Worm (Caenorhabditis elegans) whole organism, young adult: ENCODE measurements around the gene F49C5.9.

Experiments used
- B0261.1 ChIP-seq: sonication (generic microtip); optimal IDR thresholded peaks from 2 replicates; lab custom pipeline; 2016; ENCODE audit warnings: mild to moderate bottlenecking, missing genetic modification characterization, moderate library complexity, missing compliant biosample characterization
- B0336.3 ChIP-seq: fragments of 200-800 bp; sonication (Bioruptor generic); IDR thresholded peaks from 2 replicates; pipeline ENCODE4 v1.3.6; 2022; ENCODE audit warnings: missing genetic modification characterization, missing compliant biosample characterization
- C06A6.2 ChIP-seq: fragments of 200-800 bp; sonication (Bioruptor generic); conservative IDR thresholded peaks from 2 replicates; pipeline ENCODE4 v1.3.6; 2022; ENCODE audit warnings: missing genetic modification characterization, missing compliant biosample characterization
- F10E7.11 ChIP-seq: sonication (generic microtip); optimal IDR thresholded peaks from 2 replicates; lab custom pipeline; 2017; ENCODE audit warnings: mild to moderate bottlenecking, missing genetic modification characterization, moderate library complexity, missing compliant biosample characterization
- Y53G8AR.9 ChIP-seq: fragments of 200-800 bp; sonication (Bioruptor generic); conservative IDR thresholded peaks from 2 replicates; pipeline ENCODE4 v1.3.6; 2022; ENCODE audit warnings: missing genetic modification reagents, missing genetic modification characterization, missing compliant biosample characterization
- Y95B8A.8 ChIP-seq: fragments of 200-800 bp; sonication (Bioruptor generic); IDR thresholded peaks from 2 replicates; pipeline ENCODE4 v1.3.6; 2022; ENCODE audit warnings: missing genetic modification reagents, missing genetic modification characterization, missing compliant biosample characterization
- akir-1 ChIP-seq: fragments of 200-800 bp; sonication (Bioruptor generic); optimal IDR thresholded peaks from 2 replicates; lab custom pipeline; 2018; ENCODE audit warnings: mild to moderate bottlenecking, missing genetic modification characterization, moderate library complexity, missing compliant biosample characterization
- athp-1 ChIP-seq: sonication (generic microtip); optimal IDR thresholded peaks from 2 replicates; lab custom pipeline; 2017; ENCODE audit warnings: mild to moderate bottlenecking, missing genetic modification characterization, missing compliant biosample characterization
- attf-3 ChIP-seq: fragments of 200-800 bp; sonication (Bioruptor generic); conservative IDR thresholded peaks from 2 replicates; pipeline ENCODE4 v1.3.6; 2022; ENCODE audit warnings: missing genetic modification reagents, missing genetic modification characterization, missing compliant biosample characterization
- ceh-58 ChIP-seq: fragments of 200-800 bp; sonication (Bioruptor generic); IDR thresholded peaks from 2 replicates; pipeline ENCODE4 v1.3.6; 2022; ENCODE audit warnings: missing genetic modification characterization, missing compliant biosample characterization
- ceh-79 ChIP-seq: sonication (generic microtip); optimal IDR thresholded peaks from 2 replicates; lab custom pipeline; 2017; ENCODE audit warnings: mild to moderate bottlenecking, missing genetic modification characterization, missing compliant biosample characterization
- die-1 ChIP-seq: sonication (generic microtip); optimal IDR thresholded peaks from 2 replicates; lab custom pipeline; 2016; ENCODE audit warnings: missing genotype, mild to moderate bottlenecking, missing genetic modification characterization, missing compliant biosample characterization
- dox-1 ChIP-seq: fragments of 200-800 bp; sonication (Bioruptor generic); IDR thresholded peaks from 2 replicates; pipeline ENCODE4 v1.3.6; 2022; ENCODE audit warnings: missing genetic modification reagents, missing genetic modification characterization, missing compliant biosample characterization
- egrh-3 ChIP-seq: fragments of 200-800 bp; sonication (Bioruptor generic); IDR thresholded peaks from 2 replicates; pipeline ENCODE4 v1.3.6; 2022; ENCODE audit warnings: missing genetic modification reagents, missing genetic modification characterization, missing compliant biosample characterization
- ets-4 ChIP-seq: fragments of 200-800 bp; sonication (Bioruptor generic); optimal IDR thresholded peaks from 2 replicates; lab custom pipeline; 2018; ENCODE audit warnings: mild to moderate bottlenecking, missing genetic modification characterization, missing compliant biosample characterization
- gei-17 ChIP-seq: fragments of 200-800 bp; sonication (Bioruptor generic); optimal IDR thresholded peaks from 2 replicates; lab custom pipeline; 2018; ENCODE audit warnings: mild to moderate bottlenecking, missing genetic modification characterization, missing compliant biosample characterization
- hlh-26 ChIP-seq: fragments of 200-800 bp; sonication (Bioruptor generic); conservative IDR thresholded peaks from 2 replicates; pipeline ENCODE4 v1.3.6; 2022; ENCODE audit warnings: missing genetic modification reagents, missing genetic modification characterization, missing compliant biosample characterization
- hmg-20 ChIP-seq: fragments of 200-800 bp; sonication (Bioruptor generic); IDR thresholded peaks from 2 replicates; pipeline ENCODE4 v1.3.6; 2022; ENCODE audit warnings: missing genetic modification reagents, missing genetic modification characterization, missing compliant biosample characterization
- lag-1 ChIP-seq: fragments of 200-800 bp; sonication (Bioruptor generic); IDR thresholded peaks from 2 replicates; pipeline ENCODE4 v1.3.6; 2022; ENCODE audit warnings: missing genetic modification reagents, missing genetic modification characterization, missing compliant biosample characterization
- let-607 ChIP-seq, 2 experiments: fragments of 200-800 bp in 1 of 2; sonication (Bioruptor generic) in 1 of 2; sonication (generic microtip) in 1 of 2; optimal IDR thresholded peaks; 2 replicates each; lab custom pipeline; 2016 to 2018; ENCODE audit warnings: mild to moderate bottlenecking in 2 of 2, missing compliant biosample characterization in 2 of 2, missing genetic modification characterization in 2 of 2, moderate library complexity in 2 of 2, missing genotype in 1 of 2
- lin-35 ChIP-seq, 3 experiments: fragments of 150-350 bp in 2 of 3; sonication (generic microtip) in 1 of 3; optimal IDR thresholded peaks; 2 replicates each; lab custom pipeline; 2014 to 2018; ENCODE audit warnings: missing biosample characterization in 3 of 3, missing genetic modification characterization in 3 of 3, missing genetic modification reagents in 3 of 3
- lsl-1 ChIP-seq: fragments of 200-800 bp; sonication (Bioruptor generic); optimal IDR thresholded peaks from 2 replicates; lab custom pipeline; 2018; ENCODE audit warnings: mild to moderate bottlenecking, missing genetic modification characterization, moderate library complexity, missing compliant biosample characterization
- madf-10 ChIP-seq: sonication (generic microtip); optimal IDR thresholded peaks from 2 replicates; lab custom pipeline; 2016; ENCODE audit warnings: mild to moderate bottlenecking, missing genetic modification characterization, missing compliant biosample characterization
- madf-3 ChIP-seq: fragments of 200-800 bp; sonication (Bioruptor generic); IDR thresholded peaks from 2 replicates; pipeline ENCODE4 v1.3.6; 2022; ENCODE audit warnings: missing genetic modification reagents, missing genetic modification characterization, missing compliant biosample characterization
- mcd-1 ChIP-seq: fragments of 200-800 bp; sonication (Bioruptor generic); IDR thresholded peaks from 2 replicates; pipeline ENCODE4 v1.3.6; 2022; ENCODE audit warnings: missing genetic modification reagents, missing genetic modification characterization, missing compliant biosample characterization
- nfya-1 ChIP-seq: sonication (generic microtip); optimal IDR thresholded peaks from 2 replicates; lab custom pipeline; 2017; ENCODE audit warnings: antibody characterized with exemption, missing compliant biosample characterization, missing genetic modification characterization, borderline replicate concordance; ENCODE audit not compliant: insufficient read depth
- nfyb-1 ChIP-seq: fragments of 200-800 bp; sonication (Bioruptor generic); IDR thresholded peaks from 2 replicates; pipeline ENCODE4 v1.3.6; 2022; ENCODE audit warnings: missing genetic modification reagents, missing genetic modification characterization, missing compliant biosample characterization
- nhr-120 ChIP-seq: fragments of 200-800 bp; sonication (Bioruptor generic); IDR thresholded peaks from 2 replicates; pipeline ENCODE4 v1.3.6; 2022; ENCODE audit warnings: missing genetic modification characterization, missing compliant biosample characterization
- nhr-27 ChIP-seq: fragments of 200-800 bp; sonication (Bioruptor generic); optimal IDR thresholded peaks from 2 replicates; lab custom pipeline; 2018; ENCODE audit warnings: mild to moderate bottlenecking, missing genetic modification characterization, moderate library complexity, missing compliant biosample characterization
- pbrm-1 ChIP-seq: fragments of 200-800 bp; sonication (Bioruptor generic); IDR thresholded peaks from 2 replicates; pipeline ENCODE4 v1.3.6; 2022; ENCODE audit warnings: missing genetic modification reagents, missing genetic modification characterization, missing compliant biosample characterization
- pha-4 ChIP-seq: fragments of 150-350 bp; sonication (generic microtip); optimal IDR thresholded peaks from 2 replicates; lab custom pipeline; 2014; ENCODE audit warnings: missing biosample characterization, missing genetic modification reagents, missing genetic modification characterization
- snpc-3.4 ChIP-seq: sonication (generic microtip); optimal IDR thresholded peaks from 2 replicates; lab custom pipeline; 2017; ENCODE audit warnings: missing genetic modification characterization, mild to moderate bottlenecking, missing compliant biosample characterization, antibody characterized with exemption, moderate library complexity, missing genotype, missing genetic modification reagents
- somi-1 ChIP-seq: fragments of 200-800 bp; sonication (Bioruptor generic); optimal IDR thresholded peaks from 2 replicates; lab custom pipeline; 2018; ENCODE audit warnings: mild to moderate bottlenecking, missing genetic modification characterization, missing compliant biosample characterization
- unc-62 ChIP-seq: fragments of 150-350 bp; optimal IDR thresholded peaks from 2 replicates; lab custom pipeline; 2014; ENCODE audit warnings: missing biosample characterization, missing genetic modification reagents, missing genetic modification characterization
- zim-3 ChIP-seq: sonication (generic microtip); optimal IDR thresholded peaks from 2 replicates; lab custom pipeline; 2017; ENCODE audit warnings: mild to moderate bottlenecking, missing genetic modification characterization, moderate library complexity, missing compliant biosample characterization
- ztf-26 ChIP-seq: sonication (generic microtip); optimal IDR thresholded peaks from 2 replicates; lab custom pipeline; 2017; ENCODE audit warnings: missing genetic modification characterization, missing compliant biosample characterization
- ztf-28 ChIP-seq: fragments of 200-800 bp; sonication (Bioruptor generic); IDR thresholded peaks from 2 replicates; pipeline ENCODE4 v1.3.6; 2022; ENCODE audit warnings: missing genetic modification reagents, missing genetic modification characterization, missing compliant biosample characterization
- ztf-3 ChIP-seq: fragments of 200-800 bp; sonication (Bioruptor generic); optimal IDR thresholded peaks from 2 replicates; lab custom pipeline; 2018; ENCODE audit warnings: mild to moderate bottlenecking, missing genetic modification characterization, missing compliant biosample characterization

The F49C5.9 gene

ce11 chrII:12511866-12512265 lies 32.6 kb downstream of the F49C5.9 start, which contains the start of gene srh-73:
Gene srh-73 (plus strand): TSS chrII:12512166.
- TF ChIP-seq nfyb-1 (no peak), ets-4 (no peak), nfya-1 (no peak), zim-3 (tag; lab: Kevin White, UChicago) (no peak)

ce11 chrII:12508650-12509049 lies 35.8 kb downstream of the F49C5.9 start, which contains the start of gene srh-67:
Gene srh-67 (plus strand): TSS chrII:12508950.
- TF ChIP-seq pbrm-1 (GFP tag; lab: Robert Waterston, UW) (no peak), nhr-120 (GFP tag; lab: Robert Waterston, UW) (no peak), somi-1 (GFP tag; lab: Kevin White, UChicago) (no peak), hmg-20 (GFP tag; lab: Robert Waterston, UW) (no peak), nhr-27 (tag; lab: Kevin White, UChicago) (no peak), madf-3 (GFP tag; lab: Robert Waterston, UW) (no peak), lin-35 (GFP tag; optimal IDR thresholded peaks at IDR 0.05; lab: Kevin White, UChicago) (no peak), madf-10 (no peak), Y95B8A.8 (no peak), lag-1 (GFP tag; lab: Robert Waterston, UW) (no peak), unc-62 (GFP tag; lab: Kevin White, UChicago) (no peak), Y53G8AR.9 (no peak), athp-1 (tag; lab: Kevin White, UChicago) (no peak), ztf-28 (GFP tag; lab: Robert Waterston, UW) (no peak), B0261.1 (tag; lab: Kevin White, UChicago) (no peak)
- TF ChIP-seq, all 124 proteins: peak for 0

- TF ChIP-seq pha-4 (tag; lab: Kevin White, UChicago) (no peak), Y53G8AR.9 (no peak), F10E7.11 (tag; lab: Kevin White, UChicago) (no peak), akir-1 (no peak), hlh-26 (GFP tag; lab: Robert Waterston, UW) (no peak), mcd-1 (GFP tag; lab: Robert Waterston, UW) (no peak), snpc-3.4 (tag; lab: Kevin White, UChicago) (no peak), ceh-79 (no peak), C06A6.2 (GFP tag; lab: Robert Waterston, UW) (no peak), ztf-3 (GFP tag; lab: Kevin White, UChicago) (no peak), lsl-1 (GFP tag; lab: Kevin White, UChicago) (no peak), B0336.3 (GFP tag; lab: Robert Waterston, UW) (no peak), let-607 (tag; optimal IDR thresholded peaks at IDR 0.05; lab: Kevin White, UChicago) (no peak), pbrm-1 (GFP tag; lab: Robert Waterston, UW) (no peak), dox-1 (GFP tag; lab: Robert Waterston, UW) (no peak), somi-1 (GFP tag; lab: Kevin White, UChicago) (no peak), egrh-3 (GFP tag; lab: Robert Waterston, UW) (no peak), ztf-26 (tag; lab: Kevin White, UChicago) (no peak)
These were observed 37.4 kb downstream of the F49C5.9 start, which contains the start of gene srh-68 for ce11 chrII:12507038-12507437. Gene srh-68 (plus strand): TSS chrII:12507338.

DNA sequence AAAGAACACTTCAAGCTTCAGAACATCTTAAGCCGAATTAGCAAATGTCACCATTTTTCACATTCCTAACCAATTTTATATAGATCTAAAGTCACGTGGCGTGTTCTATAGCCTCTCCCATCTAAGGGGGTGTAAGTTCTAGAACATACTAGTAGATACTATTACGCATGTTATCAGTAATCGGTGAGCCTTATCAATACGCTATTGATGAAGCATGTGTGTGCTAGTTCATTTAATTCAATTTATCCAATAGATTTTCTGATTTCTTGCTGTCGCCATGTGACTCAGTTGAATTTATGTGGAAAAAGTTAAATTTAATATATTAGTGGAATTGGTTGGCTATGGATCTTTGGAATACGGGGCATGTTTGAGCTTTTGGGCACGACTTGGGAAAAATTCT lies 37.9 kb downstream of the F49C5.9 start:
- TF ChIP-seq ceh-58 (GFP tag; lab: Robert Waterston, UW) (no peak), dox-1 (GFP tag; lab: Robert Waterston, UW) (no peak), attf-3 (GFP tag; lab: Robert Waterston, UW) (no peak), gei-17 (GFP tag; lab: Kevin White, UChicago) (no peak), die-1 (tag; lab: Kevin White, UChicago) (no peak), ceh-79 (no peak), ztf-26 (tag; lab: Kevin White, UChicago) (no peak)
